Fruit fly (Drosophila melanogaster) whole organism, embryonic: ENCODE results near the gene CG18081.
A peak's percentile ranks its signal among the peaks of the same experiment; 100 is the strongest.

Source experiments
- Ada2b ChIP-seq: fragments of 200-800 bp; sonication (Bioruptor generic); IDR thresholded peaks from 2 replicates; pipeline ENCODE4 v1.3.6; 2022; ENCODE audit warnings: missing biosample characterization, missing genetic modification characterization
- B-H2 ChIP-seq: fragments of 200-800 bp; sonication (Bioruptor generic); optimal IDR thresholded peaks from 2 replicates; lab custom pipeline; 2018; ENCODE audit warnings: missing biosample characterization, mild to moderate bottlenecking, missing genetic modification characterization
- CG11398 ChIP-seq: fragments of 200-800 bp; sonication (Bioruptor generic); optimal IDR thresholded peaks from 2 replicates; lab custom pipeline; 2016; ENCODE audit warnings: missing biosample characterization, missing genetic modification characterization
- CG11695 ChIP-seq: fragments of 200-800 bp; sonication (Bioruptor generic); IDR thresholded peaks from 3 replicates; pipeline ENCODE4 v1.3.6; 2022; ENCODE audit warnings: missing biosample characterization, missing genetic modification characterization
- CG12071 ChIP-seq: fragments of 200-800 bp; sonication (Bioruptor generic); optimal IDR thresholded peaks from 3 replicates; lab custom pipeline; 2018; ENCODE audit warnings: missing biosample characterization, mild to moderate bottlenecking, missing genetic modification characterization
- CG12155 ChIP-seq: fragments of 200-800 bp; sonication (Bioruptor generic); optimal IDR thresholded peaks from 3 replicates; lab custom pipeline; 2016; ENCODE audit warnings: missing biosample characterization, missing genetic modification characterization
- CG13624 ChIP-seq: fragments of 200-800 bp; sonication (Bioruptor generic); optimal IDR thresholded peaks from 2 replicates; lab custom pipeline; 2016; ENCODE audit warnings: missing biosample characterization, missing genetic modification characterization
- CG15011 ChIP-seq: fragments of 200-800 bp; sonication (Bioruptor generic); optimal IDR thresholded peaks from 3 replicates; lab custom pipeline; 2018; ENCODE audit warnings: missing biosample characterization, mild to moderate bottlenecking, missing genetic modification characterization
- CG17328 ChIP-seq: fragments of 200-800 bp; sonication (Bioruptor generic); IDR thresholded peaks from 2 replicates; pipeline ENCODE4 v1.3.6; 2022; ENCODE audit warnings: missing biosample characterization, missing genetic modification characterization
- CG2116 ChIP-seq: fragments of 200-800 bp; sonication (Bioruptor generic); optimal IDR thresholded peaks from 3 replicates; lab custom pipeline; 2018; ENCODE audit warnings: missing biosample characterization, mild to moderate bottlenecking, missing genetic modification characterization
- CG2199 ChIP-seq: fragments of 200-800 bp; sonication (Bioruptor generic); IDR thresholded peaks from 3 replicates; pipeline ENCODE4 v1.3.6; 2022; ENCODE audit warnings: missing biosample characterization, missing genetic modification characterization
- CG30020 ChIP-seq: fragments of 200-800 bp; optimal IDR thresholded peaks from 2 replicates; lab custom pipeline; 2019; ENCODE audit warnings: missing biosample characterization, mild to moderate bottlenecking, missing genetic modification characterization, moderate library complexity
- CG33213 ChIP-seq: fragments of 200-800 bp; sonication (Bioruptor generic); optimal IDR thresholded peaks from 3 replicates; lab custom pipeline; 2016; ENCODE audit warnings: missing biosample characterization, missing genetic modification characterization
- CG6683 ChIP-seq: fragments of 200-800 bp; sonication (Bioruptor generic); optimal IDR thresholded peaks from 2 replicates; lab custom pipeline; 2017; ENCODE audit warnings: missing biosample characterization, mild to moderate bottlenecking, missing genetic modification characterization, missing genetic modification reagents
- CG6689 ChIP-seq: fragments of 200-800 bp; sonication (Bioruptor generic); IDR thresholded peaks from 2 replicates; pipeline ENCODE4 v1.3.6; 2022; ENCODE audit warnings: missing biosample characterization, missing genetic modification characterization
- CG7372 ChIP-seq: fragments of 200-800 bp; sonication (Bioruptor generic); IDR thresholded peaks from 2 replicates; pipeline ENCODE4 v1.3.6; 2022; ENCODE audit warnings: missing biosample characterization, missing genetic modification characterization
- CG7963 ChIP-seq: fragments of 200-800 bp; sonication (Bioruptor generic); IDR thresholded peaks from 3 replicates; pipeline ENCODE4 v1.3.6; 2022; ENCODE audit warnings: missing biosample characterization, missing genetic modification characterization; ENCODE audit not compliant: partially characterized antibody
- CG9609 ChIP-seq: fragments of 200-800 bp; sonication (Bioruptor generic); optimal IDR thresholded peaks from 3 replicates; lab custom pipeline; 2016; ENCODE audit warnings: missing biosample characterization, missing genetic modification characterization
- CG9727 ChIP-seq: fragments of 200-800 bp; sonication (Bioruptor generic); optimal IDR thresholded peaks from 3 replicates; lab custom pipeline; 2017; ENCODE audit warnings: missing biosample characterization, mild to moderate bottlenecking, missing genetic modification characterization
- Doc2 ChIP-seq: fragments of 200-800 bp; sonication (Bioruptor generic); IDR thresholded peaks from 2 replicates; pipeline ENCODE4 v1.3.6; 2022; ENCODE audit warnings: missing biosample characterization, missing genetic modification characterization
- Ets65A ChIP-seq: fragments of 200-800 bp; sonication (Bioruptor generic); peaks from one replicate; lab custom pipeline; 2016; ENCODE audit warnings: missing biosample characterization, missing genetic modification characterization
- Nf-YA ChIP-seq: fragments of 200-800 bp; sonication (Bioruptor generic); IDR thresholded peaks from 2 replicates; pipeline ENCODE4 v1.3.6; 2022; ENCODE audit warnings: missing biosample characterization, missing genetic modification characterization
- NfI ChIP-seq: fragments of 200-800 bp; sonication (Bioruptor generic); optimal IDR thresholded peaks from 3 replicates; lab custom pipeline; 2018; ENCODE audit warnings: missing biosample characterization, mild to moderate bottlenecking, missing genetic modification characterization, moderate library complexity
- Opbp ChIP-seq: fragments of 200-800 bp; sonication (Bioruptor generic); IDR thresholded peaks from 3 replicates; pipeline ENCODE4 v1.3.6; 2022; ENCODE audit warnings: missing biosample characterization, missing genetic modification characterization; ENCODE audit not compliant: partially characterized antibody
- Optix ChIP-seq: fragments of 200-800 bp; sonication (Bioruptor generic); IDR thresholded peaks from 3 replicates; pipeline ENCODE4 v1.3.6; 2022; ENCODE audit warnings: missing biosample characterization, missing genetic modification characterization
- TFAM ChIP-seq: fragments of 200-800 bp; sonication (Bioruptor generic); optimal IDR thresholded peaks from 2 replicates; lab custom pipeline; 2017; ENCODE audit warnings: missing biosample characterization, missing genetic modification characterization, inconsistent platforms
- Usf ChIP-seq: fragments of 200-800 bp; sonication (Bioruptor generic); optimal IDR thresholded peaks from 2 replicates; lab custom pipeline; 2017; ENCODE audit warnings: missing genotype, missing biosample characterization, missing genetic modification characterization
- ase ChIP-seq: fragments of 200-800 bp; sonication (Bioruptor generic); IDR thresholded peaks from 3 replicates; pipeline ENCODE4 v1.3.6; 2022; ENCODE audit warnings: missing biosample characterization, missing genetic modification characterization
- ato ChIP-seq: fragments of 200-800 bp; sonication (Bioruptor generic); IDR thresholded peaks from 2 replicates; pipeline ENCODE4 v1.3.6; 2022; ENCODE audit warnings: missing biosample characterization, missing genetic modification characterization; ENCODE audit not compliant: partially characterized antibody
- caup ChIP-seq: fragments of 200-800 bp; sonication (Bioruptor generic); optimal IDR thresholded peaks from 3 replicates; lab custom pipeline; 2017; ENCODE audit warnings: missing biosample characterization, mild to moderate bottlenecking, missing genetic modification characterization, moderate library complexity; ENCODE audit not compliant: severe bottlenecking
- croc ChIP-seq: fragments of 200-800 bp; sonication (Bioruptor generic); conservative IDR thresholded peaks from 3 replicates; pipeline ENCODE4 v1.3.6; 2022; ENCODE audit warnings: missing biosample characterization, missing genetic modification characterization
- eyg ChIP-seq: fragments of 200-800 bp; sonication (Bioruptor generic); optimal IDR thresholded peaks from 3 replicates; lab custom pipeline; 2016; ENCODE audit warnings: missing biosample characterization, missing genetic modification characterization
- fru ChIP-seq: fragments of >200 bp; optimal IDR thresholded peaks from 2 replicates; lab custom pipeline; 2017
- gsb ChIP-seq: fragments of 200-800 bp; sonication (Bioruptor generic); IDR thresholded peaks from 2 replicates; pipeline ENCODE4 v1.3.6; 2022; ENCODE audit warnings: missing biosample characterization, missing genetic modification characterization
- hbn ChIP-seq: fragments of 200-800 bp; sonication (Bioruptor generic); IDR thresholded peaks from 2 replicates; pipeline ENCODE4 v1.3.6; 2022; ENCODE audit warnings: missing biosample characterization, missing genetic modification characterization; ENCODE audit not compliant: partially characterized antibody
- insv ChIP-seq, 2 experiments: fragments of 200-800 bp; sonication (Bioruptor generic); optimal IDR thresholded peaks; 3 replicates each; lab custom pipeline; 2016 to 2018; ENCODE audit warnings: missing biosample characterization in 2 of 2, missing genetic modification characterization in 2 of 2
- lab ChIP-seq: fragments of 200-800 bp; sonication (Bioruptor generic); optimal IDR thresholded peaks from 3 replicates; lab custom pipeline; 2017; ENCODE audit warnings: missing biosample characterization, missing genetic modification characterization, mild to moderate bottlenecking, moderate library complexity, missing genetic modification reagents
- nerfin-1 ChIP-seq: fragments of 200-800 bp; sonication (Bioruptor generic); optimal IDR thresholded peaks from 3 replicates; lab custom pipeline; 2019; ENCODE audit warnings: missing biosample characterization, mild to moderate bottlenecking, missing genetic modification characterization, moderate library complexity
- oc ChIP-seq: fragments of 200-800 bp; sonication (Bioruptor generic); optimal IDR thresholded peaks from 2 replicates; lab custom pipeline; 2018; ENCODE audit warnings: missing biosample characterization, mild to moderate bottlenecking, missing genetic modification characterization, moderate library complexity
- org-1 ChIP-seq: fragments of 200-800 bp; sonication (Bioruptor generic); optimal IDR thresholded peaks from 2 replicates; lab custom pipeline; 2017; ENCODE audit warnings: missing biosample characterization, missing genetic modification characterization
- phol ChIP-seq: fragments of 200-800 bp; sonication (Bioruptor generic); optimal IDR thresholded peaks from 3 replicates; lab custom pipeline; 2018; ENCODE audit warnings: missing biosample characterization, mild to moderate bottlenecking, missing genetic modification characterization, moderate library complexity
- scrt ChIP-seq: fragments of 200-800 bp; sonication (Bioruptor generic); optimal IDR thresholded peaks from 2 replicates; lab custom pipeline; 2018; ENCODE audit warnings: missing biosample characterization, mild to moderate bottlenecking, missing genetic modification characterization, moderate library complexity
- sens ChIP-seq: fragments of 200-800 bp; sonication (Bioruptor generic); peaks from one replicate; lab custom pipeline; 2016; ENCODE audit warnings: missing biosample characterization, missing genetic modification characterization
- shn ChIP-seq: fragments of 200-800 bp; sonication (Bioruptor generic); optimal IDR thresholded peaks from 3 replicates; lab custom pipeline; 2016; ENCODE audit warnings: missing biosample characterization, missing genetic modification characterization
- sima ChIP-seq: fragments of 200-800 bp; sonication (Bioruptor generic); optimal IDR thresholded peaks from 2 replicates; lab custom pipeline; 2016; ENCODE audit warnings: missing biosample characterization, missing genetic modification characterization
- slou ChIP-seq: fragments of 200-800 bp; sonication (Bioruptor generic); optimal IDR thresholded peaks from 3 replicates; lab custom pipeline; 2016; ENCODE audit warnings: missing biosample characterization, missing genetic modification characterization
- stc ChIP-seq: fragments of 200-800 bp; sonication (Bioruptor generic); IDR thresholded peaks from 2 replicates; pipeline ENCODE4 v1.3.6; 2022; ENCODE audit warnings: missing biosample characterization, missing genetic modification characterization
- twi ChIP-seq: fragments of 200-800 bp; optimal IDR thresholded peaks from 2 replicates; lab custom pipeline; 2019; ENCODE audit warnings: missing biosample characterization, mild to moderate bottlenecking, missing genetic modification characterization, moderate library complexity
- vfl ChIP-seq: fragments of 200-800 bp; sonication (Bioruptor generic); optimal IDR thresholded peaks from 2 replicates; lab custom pipeline; 2016; ENCODE audit warnings: missing biosample characterization, missing genetic modification characterization
- wor ChIP-seq: fragments of 200-800 bp; sonication (Bioruptor generic); IDR thresholded peaks from 2 replicates; pipeline ENCODE4 v1.3.6; 2022; ENCODE audit warnings: missing biosample characterization, missing genetic modification characterization

CG18081 gene

dm6 chr3L:15815353-15816142 is 19.6 kb downstream of the CG18081 start (continued):
- TF ChIP-seq scrt (GFP tag; lab: Kevin White, UChicago) = peak; percentile 54
- no peak for TF ChIP-seq B-H2 (GFP tag; lab: Kevin White, UChicago)
- no peak for TF ChIP-seq Doc2 (GFP tag; lab: Robert Waterston, UW)
- no peak for TF ChIP-seq ato (GFP tag; lab: Robert Waterston, UW)
- TF ChIP-seq gsb = no peak
- peak; percentile 78 for TF ChIP-seq phol (tag; lab: Kevin White, UChicago)
- no peak for TF ChIP-seq CG12071
- TF ChIP-seq CG17328 = peak; percentile 54
- TF ChIP-seq nerfin-1 (tag; lab: Kevin White, UChicago) = peak; percentile 67
- TF ChIP-seq stc (GFP tag; lab: Robert Waterston, UW) = peak; percentile 65
- TF ChIP-seq Ets65A (GFP tag; lab: Kevin White, UChicago) = no peak
- TF ChIP-seq Opbp = no peak
- no peak for TF ChIP-seq vfl (GFP tag; lab: Kevin White, UChicago)
- peak; percentile 8 for TF ChIP-seq twi
- peak; percentile 65 for TF ChIP-seq CG12155 (GFP tag; lab: Kevin White, UChicago)
- TF ChIP-seq croc = peak; percentile 31; the same call in 1 of the 3 replicates
- 0 out of 3 replicates have a peak, but pooled peaks have one; percentile 58 for TF ChIP-seq CG2199 (GFP tag; lab: Robert Waterston, UW)
- TF ChIP-seq shn (GFP tag; lab: Kevin White, UChicago) = no peak
- 0 out of 3 replicates have a peak, but pooled peaks have one; percentile 5 for TF ChIP-seq ase (GFP tag; lab: Robert Waterston, UW)
- peak; percentile 33 for TF ChIP-seq Usf
- TF ChIP-seq insv (GFP tag; optimal IDR thresholded peaks at IDR 0.05; lab: Kevin White, UChicago) = peak; percentile 20 to 88
- no peak for TF ChIP-seq CG33213 (GFP tag; lab: Kevin White, UChicago)
- no peak for TF ChIP-seq oc
- TF ChIP-seq sens (GFP tag; lab: Kevin White, UChicago) = peak; percentile 94
- peak; percentile 18 for TF ChIP-seq eyg (GFP tag; lab: Kevin White, UChicago)
- peak; percentile 59 for TF ChIP-seq CG11398 (GFP tag; lab: Kevin White, UChicago)
- peak; percentile 1 for TF ChIP-seq TFAM (GFP tag; lab: Kevin White, UChicago)
- TF ChIP-seq org-1 = peak; percentile 67
- no peak for TF ChIP-seq fru (lab: Kevin White, UChicago)
- peak; percentile 44 for TF ChIP-seq CG9609
- TF ChIP-seq lab (GFP tag; lab: Kevin White, UChicago) = peak; percentile 87
- TF ChIP-seq CG9727 (GFP tag; lab: Kevin White, UChicago) = peak; percentile 81
- no peak for TF ChIP-seq sima (GFP tag; lab: Kevin White, UChicago)
- peak; percentile 73 for TF ChIP-seq CG15011
- TF ChIP-seq Optix = no peak
- no peak for TF ChIP-seq hbn (GFP tag; lab: Robert Waterston, UW)
- peak; percentile 71 for TF ChIP-seq caup (GFP tag; lab: Kevin White, UChicago)
- TF ChIP-seq CG11695 = peak; percentile 80
- TF ChIP-seq NfI (GFP tag; lab: Kevin White, UChicago) = peak; percentile 67
- peak; percentile 17 for TF ChIP-seq CG2116
- no peak for TF ChIP-seq CG30020 (tag; lab: Kevin White, UChicago)
- no peak; the same call in 1 of the 2 replicates for TF ChIP-seq CG6689 (GFP tag; lab: Robert Waterston, UW)
- TF ChIP-seq CG13624 = peak; percentile 46
- TF ChIP-seq Ada2b (GFP tag; lab: Robert Waterston, UW) = peak; percentile 57
- peak; percentile 44 for TF ChIP-seq slou (GFP tag; lab: Kevin White, UChicago)
- no peak for TF ChIP-seq CG7372 (GFP tag; lab: Robert Waterston, UW)
- no peak for TF ChIP-seq wor (GFP tag; lab: Robert Waterston, UW)
- no peak for TF ChIP-seq Nf-YA (GFP tag; lab: Robert Waterston, UW)
- peak; percentile 70 for TF ChIP-seq CG6683 (GFP tag; lab: Kevin White, UChicago)
- no peak for TF ChIP-seq CG7963 (GFP tag; lab: Robert Waterston, UW)
